Worm (Caenorhabditis elegans) whole organism, L3 larva: Measurements from ENCODE around the gene F56D6.12.

ENCODE experiments used
- ceh-82 ChIP-seq: fragments of 150-350 bp; optimal IDR thresholded peaks from 2 replicates; lab custom pipeline; 2014; ENCODE audit warnings: missing biosample characterization, missing genetic modification characterization
- ceh-9 ChIP-seq: sonication (generic microtip); optimal IDR thresholded peaks from 2 replicates; lab custom pipeline; 2018; ENCODE audit warnings: missing biosample characterization, missing genetic modification characterization
- jun-1 ChIP-seq: fragments of 150-350 bp; optimal IDR thresholded peaks from 2 replicates; lab custom pipeline; 2014; ENCODE audit warnings: missing biosample characterization, missing genetic modification reagents, missing genetic modification characterization
- lsy-12 ChIP-seq: sonication (generic microtip); optimal IDR thresholded peaks from 2 replicates; lab custom pipeline; 2016; ENCODE audit warnings: mild to moderate bottlenecking, missing genetic modification characterization, missing compliant biosample characterization
- nhr-76 ChIP-seq: fragments of 150-350 bp; sonication (generic microtip); optimal IDR thresholded peaks from 5 replicates; lab custom pipeline; 2014; ENCODE audit warnings: missing biosample characterization, missing genetic modification characterization

ce11 chrIV:3859552-3859951, 48.4 kb upstream of the F56D6.12 start:
- TF ChIP-seq jun-1 (tag; lab: Kevin White, UChicago) (no peak), ceh-82 (tag; lab: Kevin White, UChicago) (no peak), ceh-9 (tag; lab: Kevin White, UChicago) (no peak), lsy-12 (tag; lab: Kevin White, UChicago) (no peak), nhr-76 (tag; lab: Kevin White, UChicago) (no peak)
